Fruit fly (Drosophila melanogaster): ENCODE measurements around the gene CG14966.

dm6 chr3L:3172445-3172844 lies 25.0 kb downstream of the CG14966 start, which contains the start of gene CG14963:
- no peak for TF ChIP-seq CG14711 (tag; optimal IDR thresholded peaks at IDR 0.05)
- no peak for TF ChIP-seq Crg-1 (GFP tag; optimal IDR thresholded peaks at IDR 0.05)
- TF ChIP-seq toe (GFP tag; optimal IDR thresholded peaks at IDR 0.05), result no peak
- no peak for TF ChIP-seq CG7101 (tag; optimal IDR thresholded peaks at IDR 0.05)
- no peak for TF ChIP-seq CG11617 (GFP tag; optimal IDR thresholded peaks at IDR 0.05)
- TF ChIP-seq CG7045 (GFP tag; optimal IDR thresholded peaks at IDR 0.05), result no peak
- no peak for TF ChIP-seq pad (GFP tag; optimal IDR thresholded peaks at IDR 0.05)
- TF ChIP-seq bab1 (GFP tag; optimal IDR thresholded peaks at IDR 0.05), result no peak
- no peak for TF ChIP-seq kay (GFP tag; ENCODE audit: borderline replicate concordance)
- no peak for TF ChIP-seq CG33017 (tag; optimal IDR thresholded peaks at IDR 0.05)
- no peak for TF ChIP-seq CG1620 (GFP tag; optimal IDR thresholded peaks at IDR 0.05)
- no peak for TF ChIP-seq Hr96 (GFP tag; optimal IDR thresholded peaks at IDR 0.05)
- TF ChIP-seq cnc (optimal IDR thresholded peaks at IDR 0.05), result no peak
- no peak for TF ChIP-seq Mnt (GFP tag; optimal IDR thresholded peaks at IDR 0.05)

All from whole organism, adult.